Fruit fly (Drosophila melanogaster) whole organism, wandering third instar larva: ENCODE measurements around the gene zfh2.

ENCODE experiments used
- Dfd ChIP-seq: fragments of >200 bp; optimal IDR thresholded peaks from 2 replicates; lab custom pipeline; 2017; ENCODE audit warnings: missing biosample characterization, missing genetic modification characterization
- Hnf4 ChIP-seq: fragments of 200-800 bp; sonication (Bioruptor generic); optimal IDR thresholded peaks from 2 replicates; lab custom pipeline; 2016; ENCODE audit warnings: missing biosample characterization, mild to moderate bottlenecking, missing genetic modification characterization
- Hr83 ChIP-seq: fragments of 200-300 bp; sonication (Bioruptor generic); optimal IDR thresholded peaks from 2 replicates; lab custom pipeline; 2016; ENCODE audit warnings: missing biosample characterization, mild to moderate bottlenecking, missing genetic modification characterization, moderate library complexity; ENCODE audit not compliant: poor library complexity, severe bottlenecking
- Jra ChIP-seq: sonication (Bioruptor generic); optimal IDR thresholded peaks from 2 replicates; lab custom pipeline; 2016; ENCODE audit warnings: missing biosample characterization, missing genetic modification characterization
- Myc ChIP-seq: fragments of >200 bp; optimal IDR thresholded peaks from 2 replicates; lab custom pipeline; 2017
- br ChIP-seq: fragments of 200-800 bp; sonication (Bioruptor generic); optimal IDR thresholded peaks from 2 replicates; lab custom pipeline; 2016; ENCODE audit warnings: missing biosample characterization, missing genetic modification characterization
- h ChIP-seq: fragments of 200-800 bp; sonication (Bioruptor generic); optimal IDR thresholded peaks from 3 replicates; lab custom pipeline; 2016; ENCODE audit warnings: missing biosample characterization, mild to moderate bottlenecking, missing genetic modification characterization
- jim ChIP-seq: fragments of 175-275, 200-325 bp; sonication (Bioruptor generic); optimal IDR thresholded peaks from 2 replicates; lab custom pipeline; 2016; ENCODE audit warnings: missing biosample characterization, mild to moderate bottlenecking, missing genetic modification characterization
- lola ChIP-seq: fragments of >200 bp; optimal IDR thresholded peaks from 2 replicates; lab custom pipeline; 2017; ENCODE audit warnings: missing biosample characterization, missing genetic modification characterization
- sv ChIP-seq: fragments of 200-800 bp; sonication (Bioruptor generic); optimal IDR thresholded peaks from 3 replicates; lab custom pipeline; 2016; ENCODE audit warnings: missing biosample characterization, missing genetic modification characterization
- usp ChIP-seq: fragments of >200 bp; optimal IDR thresholded peaks from 2 replicates; lab custom pipeline; 2017; ENCODE audit warnings: missing biosample characterization, missing genetic modification characterization
- woc ChIP-seq: sonication (Bioruptor generic); optimal IDR thresholded peaks from 2 replicates; lab custom pipeline; 2016; ENCODE audit warnings: missing biosample characterization, mild to moderate bottlenecking, missing genetic modification characterization

DNA sequence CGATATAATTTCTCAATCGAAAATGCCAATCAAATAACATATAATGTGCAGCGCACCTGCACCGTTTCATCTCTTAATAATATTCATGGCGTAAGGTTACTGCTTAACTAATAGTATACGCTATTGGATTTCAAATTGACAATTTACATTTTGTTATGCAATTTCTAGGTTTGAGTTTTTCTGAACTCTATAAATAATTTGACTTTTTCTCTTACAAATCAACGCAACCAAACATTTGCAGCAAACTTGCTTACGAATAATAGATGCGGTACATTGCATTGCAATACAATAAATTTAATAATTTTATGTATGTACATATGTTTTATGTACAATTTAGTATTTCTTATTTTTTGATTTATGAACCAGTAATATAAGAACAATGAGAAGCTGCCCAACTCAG lies 48.3 kb upstream of the zfh2 start:
- TF ChIP-seq Dfd = no peak
- TF ChIP-seq woc (GFP tag; lab: Kevin White, UChicago) = no peak
- TF ChIP-seq usp = no peak
- TF ChIP-seq sv (GFP tag; lab: Kevin White, UChicago) = no peak
- TF ChIP-seq h (GFP tag; lab: Kevin White, UChicago) = no peak
- no peak for TF ChIP-seq br (GFP tag; lab: Kevin White, UChicago)
- no peak for TF ChIP-seq Myc (lab: Kevin White, UChicago)
- no peak for TF ChIP-seq Jra
- TF ChIP-seq lola = no peak
- no peak for TF ChIP-seq Hnf4 (GFP tag; lab: Kevin White, UChicago)
- no peak for TF ChIP-seq Hr83 (GFP tag; lab: Kevin White, UChicago)
- no peak for TF ChIP-seq jim (GFP tag; lab: Kevin White, UChicago)
